Worm (Caenorhabditis elegans) whole organism, L4 larva: ENCODE results near the gene dgn-3.

Experiments used
- F49E8.2 ChIP-seq: sonication (generic microtip); optimal IDR thresholded peaks from 2 replicates; lab custom pipeline; 2016; ENCODE audit warnings: missing compliant biosample characterization, mild to moderate bottlenecking, missing genetic modification characterization, borderline replicate concordance
- R02D3.7 ChIP-seq: fragments of 150-350 bp; sonication (generic microtip); optimal IDR thresholded peaks from 3 replicates; lab custom pipeline; 2014; ENCODE audit warnings: missing biosample characterization, missing genetic modification characterization
- Y75B8A.6 ChIP-seq: fragments of 200-800 bp; sonication (Bioruptor generic); IDR thresholded peaks from 2 replicates; pipeline ENCODE4 v1.3.6; 2022; ENCODE audit warnings: missing genetic modification reagents, missing genetic modification characterization, missing compliant biosample characterization
- ZK546.5 ChIP-seq, 2 experiments: sonication (generic microtip); optimal IDR thresholded peaks; 2 replicates each; lab custom pipeline; 2017; ENCODE audit warnings: missing biosample characterization in 2 of 2, missing genetic modification characterization in 2 of 2
- aha-1 ChIP-seq: fragments of 150-350 bp; peaks from one replicate; lab custom pipeline; 2014; ENCODE audit warnings: missing biosample characterization, missing genetic modification characterization
- aly-2 ChIP-seq: sonication (generic microtip); optimal IDR thresholded peaks from 2 replicates; lab custom pipeline; 2018; ENCODE audit warnings: missing biosample characterization, missing genetic modification characterization
- arid-1 ChIP-seq: fragments of 200-800 bp; sonication (Bioruptor generic); conservative IDR thresholded peaks from 2 replicates; pipeline ENCODE4 v1.3.6; 2022; ENCODE audit warnings: missing genetic modification reagents, missing genetic modification characterization, missing compliant biosample characterization
- ceh-28 ChIP-seq: fragments of 150-350 bp; optimal IDR thresholded peaks from 2 replicates; lab custom pipeline; 2014; ENCODE audit warnings: missing biosample characterization, missing genetic modification reagents, missing genetic modification characterization
- cey-2 ChIP-seq: sonication (generic microtip); optimal IDR thresholded peaks from 3 replicates; lab custom pipeline; 2017; ENCODE audit warnings: missing genetic modification characterization, mild to moderate bottlenecking, missing compliant biosample characterization, antibody characterized with exemption, borderline replicate concordance; ENCODE audit not compliant: insufficient read depth
- ctbp-1 ChIP-seq: fragments of 200-800 bp; sonication (Bioruptor generic); IDR thresholded peaks from 2 replicates; pipeline ENCODE4 v1.3.6; 2022; ENCODE audit warnings: missing genetic modification reagents, missing genetic modification characterization, missing compliant biosample characterization
- daf-12 ChIP-seq: fragments of 150-350 bp; optimal IDR thresholded peaks from 2 replicates; lab custom pipeline; 2014; ENCODE audit warnings: missing biosample characterization, missing genetic modification reagents, missing genetic modification characterization
- daf-16 ChIP-seq, 3 experiments: sonication (generic microtip); optimal IDR thresholded peaks; 2 replicates each; lab custom pipeline; 2016 to 2017; ENCODE audit warnings: missing genetic modification characterization in 3 of 3, missing genetic modification reagents in 3 of 3, mild to moderate bottlenecking in 2 of 3, missing compliant biosample characterization in 2 of 3, missing biosample characterization in 1 of 3, moderate library complexity in 1 of 3
- daf-8 ChIP-seq: fragments of 200-800 bp; sonication (Bioruptor generic); IDR thresholded peaks from 2 replicates; pipeline ENCODE4 v1.3.6; 2022; ENCODE audit warnings: missing genetic modification characterization, missing compliant biosample characterization
- duxl-1 ChIP-seq: sonication (generic microtip); optimal IDR thresholded peaks from 2 replicates; lab custom pipeline; 2016; ENCODE audit warnings: mild to moderate bottlenecking, missing genetic modification characterization, moderate library complexity, missing compliant biosample characterization; ENCODE audit not compliant: poor library complexity
- egl-27 ChIP-seq: sonication (generic microtip); optimal IDR thresholded peaks from 3 replicates; lab custom pipeline; 2017; ENCODE audit warnings: missing biosample characterization, missing genetic modification reagents, missing genetic modification characterization
- egl-43 ChIP-seq: fragments of 200-800 bp; sonication (Bioruptor generic); IDR thresholded peaks from 2 replicates; pipeline ENCODE4 v1.3.6; 2022; ENCODE audit warnings: missing genetic modification reagents, missing genetic modification characterization, missing compliant biosample characterization
- fkh-10 ChIP-seq: fragments of 150-350 bp; optimal IDR thresholded peaks from 2 replicates; lab custom pipeline; 2014; ENCODE audit warnings: missing biosample characterization, missing genetic modification reagents, missing genetic modification characterization
- fos-1 ChIP-seq: fragments of 150-350 bp; optimal IDR thresholded peaks from 2 replicates; lab custom pipeline; 2014; ENCODE audit warnings: missing biosample characterization, missing genetic modification characterization
- hlh-11 ChIP-seq: fragments of 200-800 bp; sonication (Bioruptor generic); optimal IDR thresholded peaks from 2 replicates; lab custom pipeline; 2018; ENCODE audit warnings: mild to moderate bottlenecking, missing genetic modification characterization, missing compliant biosample characterization
- jun-1 ChIP-seq: fragments of 150-350 bp; optimal IDR thresholded peaks from 2 replicates; lab custom pipeline; 2014; ENCODE audit warnings: missing biosample characterization, missing genetic modification reagents, missing genetic modification characterization
- lin-38 ChIP-seq: fragments of 200-800 bp; sonication (Bioruptor generic); IDR thresholded peaks from 2 replicates; pipeline ENCODE4 v1.3.6; 2022; ENCODE audit warnings: missing genetic modification reagents, missing genetic modification characterization, missing compliant biosample characterization
- mdl-1 ChIP-seq, 2 experiments: fragments of 150-350 bp in 1 of 2; sonication (generic microtip) in 1 of 2; optimal IDR thresholded peaks; 2 replicates each; lab custom pipeline; 2014 to 2017; ENCODE audit warnings: missing biosample characterization in 2 of 2, missing genetic modification characterization in 2 of 2
- mdt-29 ChIP-seq: fragments of 200-800 bp; sonication (Bioruptor generic); IDR thresholded peaks from 2 replicates; pipeline ENCODE4 v1.3.6; 2022; ENCODE audit warnings: missing genetic modification reagents, missing genetic modification characterization, missing compliant biosample characterization
- mep-1 ChIP-seq: fragments of 150-350 bp; sonication (generic microtip); optimal IDR thresholded peaks from 3 replicates; lab custom pipeline; 2014; ENCODE audit warnings: missing biosample characterization, missing genetic modification characterization
- mes-2 ChIP-seq: sonication (generic microtip); optimal IDR thresholded peaks from 2 replicates; lab custom pipeline; 2016; ENCODE audit warnings: missing genotype, mild to moderate bottlenecking, missing genetic modification characterization, missing compliant biosample characterization; ENCODE audit not compliant: poor library complexity, severe bottlenecking
- mxl-2 ChIP-seq: fragments of 200-800 bp; sonication (Bioruptor generic); conservative IDR thresholded peaks from 2 replicates; pipeline ENCODE4 v1.3.6; 2022; ENCODE audit warnings: missing genetic modification reagents, missing genetic modification characterization, missing compliant biosample characterization
- nhr-28 ChIP-seq: fragments of 150-350 bp; optimal IDR thresholded peaks from 2 replicates; lab custom pipeline; 2014; ENCODE audit warnings: missing biosample characterization, missing genetic modification characterization
- nhr-48 ChIP-seq: sonication (generic microtip); optimal IDR thresholded peaks from 2 replicates; lab custom pipeline; 2016; ENCODE audit warnings: mild to moderate bottlenecking, missing genetic modification characterization, missing compliant biosample characterization
- php-3 ChIP-seq: fragments of 200-800 bp; sonication (Bioruptor generic); IDR thresholded peaks from 2 replicates; pipeline ENCODE4 v1.3.6; 2022; ENCODE audit warnings: missing genetic modification reagents, missing genetic modification characterization, missing compliant biosample characterization
- pqm-1 ChIP-seq: sonication (generic microtip); optimal IDR thresholded peaks from 2 replicates; lab custom pipeline; 2017; ENCODE audit warnings: missing biosample characterization, missing genetic modification characterization
- spr-1 ChIP-seq: sonication (generic microtip); optimal IDR thresholded peaks from 2 replicates; lab custom pipeline; 2016; ENCODE audit warnings: mild to moderate bottlenecking, missing genetic modification characterization, missing compliant biosample characterization
- unc-62 ChIP-seq, 3 experiments: fragments of 150-350 bp in 1 of 3; sonication (generic microtip); optimal IDR thresholded peaks in 2 of 3; peaks in 1 of 3; 1 replicate in 1 of 3; 2 replicates in 2 of 3; lab custom pipeline; 2014 to 2017; ENCODE audit warnings: missing biosample characterization in 3 of 3, missing genetic modification characterization in 3 of 3, missing genetic modification reagents in 3 of 3, missing genotype in 1 of 3
- zfp-2 ChIP-seq: sonication (generic microtip); optimal IDR thresholded peaks from 2 replicates; lab custom pipeline; 2016; ENCODE audit warnings: mild to moderate bottlenecking, missing genetic modification characterization, missing compliant biosample characterization
- zfp-3 ChIP-seq: fragments of 200-800 bp; sonication (Bioruptor generic); conservative IDR thresholded peaks from 2 replicates; pipeline ENCODE4 v1.3.6; 2022; ENCODE audit warnings: missing genetic modification reagents, missing genetic modification characterization, missing compliant biosample characterization
- zip-2 ChIP-seq: fragments of 150-350 bp; optimal IDR thresholded peaks from 2 replicates; lab custom pipeline; 2014; ENCODE audit warnings: missing biosample characterization, missing genetic modification characterization
- ztf-7 ChIP-seq: fragments of 150-350 bp; optimal IDR thresholded peaks from 2 replicates; lab custom pipeline; 2014; ENCODE audit warnings: missing biosample characterization, missing genetic modification characterization

The dgn-3 gene

ce11 chrX:1718479-1718878, 11.2 kb upstream of the dgn-3 start, which contains the start of gene fbxa-53:
fbxa-53 (minus strand) TSS chrX:1718579.
- no peak for TF ChIP-seq R02D3.7 (tag; lab: Kevin White, UChicago)
- peak; percentile 17 for TF ChIP-seq pqm-1
- no peak for TF ChIP-seq daf-16 (GFP tag; optimal IDR thresholded peaks at IDR 0.05; lab: Kevin White, UChicago)
- TF ChIP-seq daf-16 (tag; optimal IDR thresholded peaks at IDR 0.05; lab: Kevin White, UChicago), result peak; percentile 25

ce11 chrX:1720359-1720758, 9.3 kb upstream of the dgn-3 start, which contains the start of gene F07G6.8:
F07G6.8 (minus strand) TSS chrX:1720459.
- TF ChIP-seq daf-12, result no peak
- TF ChIP-seq fos-1, result no peak
- no peak for TF ChIP-seq ctbp-1 (GFP tag; lab: Robert Waterston, UW)
- TF ChIP-seq zip-2, result no peak
- TF ChIP-seq aha-1 (tag; lab: Kevin White, UChicago), result no peak

- TF ChIP-seq mes-2 (tag; lab: Kevin White, UChicago) (no peak), ZK546.5 (tag; optimal IDR thresholded peaks at IDR 0.05; lab: Kevin White, UChicago) (no peak), R02D3.7 (tag; lab: Kevin White, UChicago) (no peak), cey-2 (tag; lab: Kevin White, UChicago) (no peak), ceh-28 (tag; lab: Kevin White, UChicago) (no peak), mxl-2 (no peak), egl-43 (GFP tag; lab: Robert Waterston, UW) (no peak), daf-8 (GFP tag; lab: Robert Waterston, UW) (no peak), unc-62 (GFP tag; optimal IDR thresholded peaks at IDR 0.05 in 1 of 2; lab: Kevin White, UChicago) (no peak), unc-62 (tag; optimal IDR thresholded peaks at IDR 0.05; lab: Kevin White, UChicago) (no peak), mdl-1 (tag; optimal IDR thresholded peaks at IDR 0.05; lab: Kevin White, UChicago) (no peak), mdt-29 (GFP tag; lab: Robert Waterston, UW) (no peak), aly-2 (tag; lab: Kevin White, UChicago) (no peak), Y75B8A.6 (no peak), lin-38 (no peak), jun-1 (tag; lab: Kevin White, UChicago) (no peak), egl-27 (tag; lab: Kevin White, UChicago) (no peak)
These were observed 2.6 kb upstream of the dgn-3 start, which contains the start of gene F07G6.2 for ce11 chrX:1727056-1727455. F07G6.2 (plus strand) TSS chrX:1727356.

- no peak for TF ChIP-seq daf-16 (GFP tag; optimal IDR thresholded peaks at IDR 0.05; lab: Kevin White, UChicago)
- TF ChIP-seq daf-16 (tag; optimal IDR thresholded peaks at IDR 0.05; lab: Kevin White, UChicago), result no peak
- TF ChIP-seq nhr-48 (tag; lab: Kevin White, UChicago), result no peak
- TF ChIP-seq arid-1 (GFP tag; lab: Robert Waterston, UW), result no peak
- TF ChIP-seq duxl-1 (tag; lab: Kevin White, UChicago), result no peak
- TF ChIP-seq php-3 (GFP tag; lab: Robert Waterston, UW), result no peak
- TF ChIP-seq ztf-7 (tag; lab: Kevin White, UChicago), result no peak
- TF ChIP-seq nhr-28 (tag; lab: Kevin White, UChicago), result no peak
- TF ChIP-seq zfp-2 (tag; lab: Kevin White, UChicago), result no peak
- no peak for TF ChIP-seq egl-43 (GFP tag; lab: Robert Waterston, UW)
- TF ChIP-seq mep-1, result no peak
- no peak for TF ChIP-seq zfp-3 (GFP tag; lab: Robert Waterston, UW)
- TF ChIP-seq fkh-10 (GFP tag; lab: Kevin White, UChicago), result no peak
- no peak for TF ChIP-seq F49E8.2 (tag; lab: Kevin White, UChicago)
- no peak for TF ChIP-seq Y75B8A.6
- TF ChIP-seq spr-1 (tag; lab: Kevin White, UChicago), result no peak
- TF ChIP-seq hlh-11 (tag; lab: Kevin White, UChicago), result no peak
These were observed 6.3 kb downstream of the dgn-3 start, which contains the start of gene F07G6.12 for ce11 chrX:1735941-1736340. F07G6.12 (plus strand) TSS chrX:1736241.
